Fruit fly (Drosophila melanogaster): ENCODE data around the gene CG7083.
A peak's percentile ranks its signal among the peaks of the same experiment; 100 is the strongest.

CG7083 gene

dm6 chr3L:8338921-8339320, 1.7 kb upstream of the CG7083 start, which contains the start of gene Pex2 (continued):
- no peak for TF ChIP-seq CG8944 (GFP tag; optimal IDR thresholded peaks at IDR 0.05)
- peak; percentile 52 for TF ChIP-seq CG12659 (GFP tag; optimal IDR thresholded peaks at IDR 0.05)
- TF ChIP-seq unc-4 (GFP tag; IDR thresholded peaks at IDR 0.05; ENCODE audit: partially characterized antibody) = 0 out of 2 replicates have a peak, but pooled peaks have one; percentile 25
- no peak for TF ChIP-seq ems (GFP tag; optimal IDR thresholded peaks at IDR 0.05)
- peak; percentile 48; the same call in 1 of the 4 replicates for TF ChIP-seq Dll (GFP tag; IDR thresholded peaks at IDR 0.05; ENCODE audit: partially characterized antibody)
- peak; percentile 78 for TF ChIP-seq sens (GFP tag)
- peak; percentile 55 for TF ChIP-seq gro (GFP tag; optimal IDR thresholded peaks at IDR 0.05)
- TF ChIP-seq CG11560 (tag; IDR thresholded peaks at IDR 0.05) = no peak
- TF ChIP-seq E2f2 (GFP tag; IDR thresholded peaks at IDR 0.05) = peak; percentile 98
- TF ChIP-seq CG10321 (GFP tag; IDR thresholded peaks at IDR 0.05) = no peak
- TF ChIP-seq CG31388 (GFP tag; optimal IDR thresholded peaks at IDR 0.05) = no peak
- peak; percentile 20 for TF ChIP-seq CoRest (tag; optimal IDR thresholded peaks at IDR 0.05)
- no peak for TF ChIP-seq corto (GFP tag; optimal IDR thresholded peaks at IDR 0.05)
- TF ChIP-seq ftz-f1 (GFP tag; optimal IDR thresholded peaks at IDR 0.05) = no peak
- no peak for TF ChIP-seq CG9609 (GFP tag; optimal IDR thresholded peaks at IDR 0.05)
- no peak for TF ChIP-seq CG17568 (GFP tag; optimal IDR thresholded peaks at IDR 0.05)
- no peak for TF ChIP-seq CG2202 (tag; optimal IDR thresholded peaks at IDR 0.05)
- no peak for TF ChIP-seq luna (GFP tag; optimal IDR thresholded peaks at IDR 0.05)
- TF ChIP-seq CG9932 (GFP tag; IDR thresholded peaks at IDR 0.05) = peak; percentile 22; the same call in 1 of the 2 replicates
- TF ChIP-seq schlank (tag; optimal IDR thresholded peaks at IDR 0.05) = no peak
- peak; percentile 9 for TF ChIP-seq CG4617 (GFP tag; optimal IDR thresholded peaks at IDR 0.05; ENCODE audit: borderline replicate concordance)
- 0 out of 3 replicates have a peak, but pooled peaks have one; percentile 31 for TF ChIP-seq CG16813 (GFP tag; IDR thresholded peaks at IDR 0.05; ENCODE audit: partially characterized antibody)
- no peak for TF ChIP-seq chm (GFP tag; IDR thresholded peaks at IDR 0.05)
- no peak for TF ChIP-seq H2.0 (GFP tag; IDR thresholded peaks at IDR 0.05)
- TF ChIP-seq Antp (GFP tag; optimal IDR thresholded peaks at IDR 0.05) = no peak
- TF ChIP-seq crp (GFP tag; optimal IDR thresholded peaks at IDR 0.05) = peak in 1 of 2 experiments; percentile 18
- peak; percentile 95 for TF ChIP-seq stwl (tag; optimal IDR thresholded peaks at IDR 0.05)
- TF ChIP-seq CG17612 (GFP tag; IDR thresholded peaks at IDR 0.05) = no peak
- TF ChIP-seq Dref (GFP tag; IDR thresholded peaks at IDR 0.05) = peak; percentile 66
- TF ChIP-seq bbx (GFP tag; IDR thresholded peaks at IDR 0.05; ENCODE audit: partially characterized antibody) = peak; percentile 48; the same call in 1 of the 2 replicates
- TF ChIP-seq Bteb2 (GFP tag; optimal IDR thresholded peaks at IDR 0.05) = no peak
- TF ChIP-seq CG3726 (GFP tag; IDR thresholded peaks at IDR 0.05) = no peak
- TF ChIP-seq crol (GFP tag; IDR thresholded peaks at IDR 0.05) = no peak
- no peak for TF ChIP-seq CG1233 (GFP tag; optimal IDR thresholded peaks at IDR 0.05)
- peak; percentile 42 for TF ChIP-seq CG13296 (GFP tag; optimal IDR thresholded peaks at IDR 0.05)
- peak; percentile 39; the same call in 1 of the 2 replicates for TF ChIP-seq MBD-R2 (GFP tag; IDR thresholded peaks at IDR 0.05)
- no peak for TF ChIP-seq HLHmδ (GFP tag; optimal IDR thresholded peaks at IDR 0.05)
- TF ChIP-seq eve (GFP tag; optimal IDR thresholded peaks at IDR 0.05) = no peak
- TF ChIP-seq PHDP (tag; optimal IDR thresholded peaks at IDR 0.05) = peak; percentile 24
- TF ChIP-seq zen (tag; optimal IDR thresholded peaks at IDR 0.05) = no peak
- TF ChIP-seq CG13287 (GFP tag; IDR thresholded peaks at IDR 0.05; ENCODE audit: partially characterized antibody) = peak; percentile 69
- TF ChIP-seq esg (GFP tag; conservative IDR thresholded peaks at IDR 0.05) = no peak
- peak; percentile 16 for TF ChIP-seq sd (tag; optimal IDR thresholded peaks at IDR 0.05)
- TF ChIP-seq H15 (GFP tag; IDR thresholded peaks at IDR 0.05) = no peak
- TF ChIP-seq MTF-1 (GFP tag; optimal IDR thresholded peaks at IDR 0.05; ENCODE audit: borderline replicate concordance) = no peak
- TF ChIP-seq zf30C (GFP tag; optimal IDR thresholded peaks at IDR 0.05) = no peak
- no peak for TF ChIP-seq CG1647 (GFP tag; optimal IDR thresholded peaks at IDR 0.05)
- TF ChIP-seq lov (optimal IDR thresholded peaks at IDR 0.05) = no peak
- no peak for TF ChIP-seq lov (GFP tag; IDR thresholded peaks at IDR 0.05)
- peak; percentile 64 for TF ChIP-seq pzg (GFP tag; optimal IDR thresholded peaks at IDR 0.05)
- TF ChIP-seq dmrt11E (tag; optimal IDR thresholded peaks at IDR 0.05) = no peak

Data from whole organism, embryonic.